Worm (Caenorhabditis elegans) whole organism, L3 larva: ENCODE measurements around the gene ogdh-2.

Experiments
- R02D3.7 ChIP-seq: fragments of 150-350 bp; optimal IDR thresholded peaks from 2 replicates; lab custom pipeline; 2014; ENCODE audit warnings: missing biosample characterization, missing genetic modification characterization
- ZK546.5 ChIP-seq: sonication (generic microtip); optimal IDR thresholded peaks from 2 replicates; lab custom pipeline; 2017; ENCODE audit warnings: missing biosample characterization, missing genetic modification characterization
- aly-2 ChIP-seq: fragments of 150-350 bp; optimal IDR thresholded peaks from 2 replicates; lab custom pipeline; 2014; ENCODE audit warnings: missing biosample characterization, missing genetic modification characterization
- ama-1 ChIP-seq: fragments of 150-350 bp; optimal IDR thresholded peaks from 2 replicates; lab custom pipeline; 2018
- ceh-16 ChIP-seq: sonication (generic microtip); optimal IDR thresholded peaks from 2 replicates; lab custom pipeline; 2017; ENCODE audit warnings: missing biosample characterization, missing genetic modification characterization
- ceh-28 ChIP-seq: fragments of 150-350 bp; optimal IDR thresholded peaks from 2 replicates; lab custom pipeline; 2014; ENCODE audit warnings: missing biosample characterization, missing genetic modification reagents, missing genetic modification characterization
- ceh-82 ChIP-seq: fragments of 150-350 bp; optimal IDR thresholded peaks from 2 replicates; lab custom pipeline; 2014; ENCODE audit warnings: missing biosample characterization, missing genetic modification characterization
- daf-12 ChIP-seq: fragments of 150-350 bp; optimal IDR thresholded peaks from 2 replicates; lab custom pipeline; 2014; ENCODE audit warnings: missing biosample characterization, missing genetic modification reagents, missing genetic modification characterization
- egl-5 ChIP-seq: fragments of 150-350 bp; optimal IDR thresholded peaks from 2 replicates; lab custom pipeline; 2017; ENCODE audit warnings: missing biosample characterization, missing genetic modification reagents, missing genetic modification characterization, inconsistent platforms
- elt-2 ChIP-seq: sonication (generic microtip); optimal IDR thresholded peaks from 2 replicates; lab custom pipeline; 2016; ENCODE audit warnings: missing genetic modification reagents, mild to moderate bottlenecking, missing genetic modification characterization, missing compliant biosample characterization
- elt-3 ChIP-seq, 3 experiments: fragments of 150-350 bp in 1 of 3; sonication (generic microtip) in 2 of 3; optimal IDR thresholded peaks; 2 replicates in 2 of 3; 4 replicates in 1 of 3; lab custom pipeline; 2014 to 2017; ENCODE audit warnings: missing biosample characterization in 3 of 3, missing genetic modification characterization in 3 of 3
- fkh-10 ChIP-seq: sonication (generic microtip); optimal IDR thresholded peaks from 2 replicates; lab custom pipeline; 2017; ENCODE audit warnings: missing biosample characterization, missing genetic modification reagents, missing genetic modification characterization
- fkh-2 ChIP-seq: fragments of 150-350 bp; optimal IDR thresholded peaks from 2 replicates; lab custom pipeline; 2014; ENCODE audit warnings: missing biosample characterization, missing genetic modification reagents, missing genetic modification characterization
- fos-1 ChIP-seq: fragments of 150-350 bp; optimal IDR thresholded peaks from 2 replicates; lab custom pipeline; 2014; ENCODE audit warnings: missing biosample characterization, missing genetic modification characterization
- jun-1 ChIP-seq: fragments of 150-350 bp; optimal IDR thresholded peaks from 2 replicates; lab custom pipeline; 2014; ENCODE audit warnings: missing biosample characterization, missing genetic modification reagents, missing genetic modification characterization
- lin-15B ChIP-seq: fragments of 150-350 bp; optimal IDR thresholded peaks from 2 replicates; lab custom pipeline; 2014; ENCODE audit warnings: missing biosample characterization, missing genetic modification characterization
- lin-39 ChIP-seq: fragments of 150-350 bp; optimal IDR thresholded peaks from 2 replicates; lab custom pipeline; 2018; ENCODE audit warnings: missing biosample characterization, missing genetic modification reagents, missing genetic modification characterization
- lsy-12 ChIP-seq: sonication (generic microtip); optimal IDR thresholded peaks from 2 replicates; lab custom pipeline; 2016; ENCODE audit warnings: mild to moderate bottlenecking, missing genetic modification characterization, missing compliant biosample characterization
- mml-1 ChIP-seq: fragments of 150-350 bp; sonication (generic microtip); optimal IDR thresholded peaks from 3 replicates; lab custom pipeline; 2014; ENCODE audit warnings: missing biosample characterization, missing genetic modification characterization
- nfya-1 ChIP-seq: sonication (generic microtip); optimal IDR thresholded peaks from 2 replicates; lab custom pipeline; 2017; ENCODE audit warnings: missing genetic modification characterization, mild to moderate bottlenecking, missing compliant biosample characterization, antibody characterized with exemption, moderate library complexity; ENCODE audit not compliant: insufficient read depth
- nhr-11 ChIP-seq: fragments of 150-350 bp; optimal IDR thresholded peaks from 2 replicates; lab custom pipeline; 2014; ENCODE audit warnings: missing biosample characterization, missing genetic modification characterization
- nhr-12 ChIP-seq: fragments of 150-350 bp; optimal IDR thresholded peaks from 2 replicates; lab custom pipeline; 2014; ENCODE audit warnings: missing biosample characterization, missing genetic modification characterization
- nhr-23 ChIP-seq: fragments of 150-350 bp; optimal IDR thresholded peaks from 2 replicates; lab custom pipeline; 2014; ENCODE audit warnings: missing biosample characterization, missing genetic modification reagents, missing genetic modification characterization
- nhr-25 ChIP-seq: sonication (generic microtip); optimal IDR thresholded peaks from 2 replicates; lab custom pipeline; 2017; ENCODE audit warnings: missing biosample characterization, missing genetic modification characterization
- nhr-28 ChIP-seq: fragments of 150-350 bp; optimal IDR thresholded peaks from 2 replicates; lab custom pipeline; 2014; ENCODE audit warnings: missing biosample characterization, missing genetic modification characterization
- nhr-43 ChIP-seq: sonication (generic microtip); optimal IDR thresholded peaks from 2 replicates; lab custom pipeline; 2016; ENCODE audit warnings: mild to moderate bottlenecking, missing genetic modification characterization, missing compliant biosample characterization; ENCODE audit not compliant: poor library complexity, severe bottlenecking
- nhr-67 ChIP-seq: fragments of 150-350 bp; optimal IDR thresholded peaks from 2 replicates; lab custom pipeline; 2014; ENCODE audit warnings: missing biosample characterization, missing genetic modification characterization
- nhr-76 ChIP-seq: fragments of 150-350 bp; sonication (generic microtip); optimal IDR thresholded peaks from 5 replicates; lab custom pipeline; 2014; ENCODE audit warnings: missing biosample characterization, missing genetic modification characterization
- nhr-77 ChIP-seq: fragments of 150-350 bp; optimal IDR thresholded peaks from 2 replicates; lab custom pipeline; 2014; ENCODE audit warnings: missing biosample characterization, missing genetic modification characterization
- pha-4 ChIP-seq: fragments of 150-350 bp; optimal IDR thresholded peaks from 2 replicates; lab custom pipeline; 2014; ENCODE audit warnings: missing biosample characterization, missing genetic modification reagents, missing genetic modification characterization
- sea-2 ChIP-seq: fragments of 150-350 bp; sonication (generic microtip); optimal IDR thresholded peaks from 4 replicates; lab custom pipeline; 2014; ENCODE audit warnings: missing biosample characterization, missing genetic modification reagents, missing genetic modification characterization
- skn-1 ChIP-seq: fragments of 150-350 bp; optimal IDR thresholded peaks from 2 replicates; lab custom pipeline; 2014; ENCODE audit warnings: missing biosample characterization, missing genetic modification characterization
- snpc-4 ChIP-seq: fragments of 150-350 bp; optimal IDR thresholded peaks from 2 replicates; lab custom pipeline; 2014; ENCODE audit warnings: missing biosample characterization, missing genetic modification characterization
- tbx-2 ChIP-seq: sonication (generic microtip); optimal IDR thresholded peaks from 2 replicates; lab custom pipeline; 2016; ENCODE audit warnings: mild to moderate bottlenecking, missing genetic modification characterization, missing compliant biosample characterization
- unc-62 ChIP-seq: fragments of 150-350 bp; sonication (generic microtip); optimal IDR thresholded peaks from 4 replicates; lab custom pipeline; 2014; ENCODE audit warnings: missing biosample characterization, missing genetic modification reagents, missing genetic modification characterization
- zag-1 ChIP-seq: fragments of 150-350 bp; optimal IDR thresholded peaks from 2 replicates; lab custom pipeline; 2014; ENCODE audit warnings: missing biosample characterization, missing genetic modification characterization
- ztf-11 ChIP-seq: fragments of 150-350 bp; optimal IDR thresholded peaks from 2 replicates; lab custom pipeline; 2014; ENCODE audit warnings: missing biosample characterization, missing genetic modification characterization
- ztf-4 ChIP-seq: fragments of 150-350 bp; optimal IDR thresholded peaks from 2 replicates; lab custom pipeline; 2014; ENCODE audit warnings: missing biosample characterization, missing genetic modification characterization

Gene ogdh-2

DNA sequence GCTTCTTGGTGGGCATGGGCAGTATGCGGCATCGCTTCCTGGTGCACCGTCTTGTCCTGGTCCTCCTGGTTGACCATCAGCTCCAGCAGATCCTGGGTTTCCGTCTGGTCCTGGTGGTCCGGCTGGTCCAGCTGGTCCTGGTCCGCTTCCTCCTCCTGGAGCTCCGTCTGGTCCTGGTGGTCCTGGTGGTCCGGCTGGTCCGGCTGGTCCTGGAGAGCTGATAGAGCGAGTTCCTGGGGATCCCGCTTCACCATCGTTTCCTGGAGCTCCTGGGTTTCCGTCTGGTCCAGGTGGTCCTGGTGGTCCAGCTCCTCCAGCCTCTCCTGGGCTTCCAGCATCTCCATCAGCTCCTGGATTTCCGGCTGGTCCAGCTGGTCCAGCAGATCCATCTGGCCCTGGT lies 27.3 kb upstream of the ogdh-2 start:
- TF ChIP-seq elt-2 (tag; lab: Kevin White, UChicago) = no peak
- TF ChIP-seq nhr-76 (tag; lab: Kevin White, UChicago) = no peak
- TF ChIP-seq lin-39 (tag; lab: Kevin White, UChicago) = no peak
- no peak for TF ChIP-seq snpc-4
- TF ChIP-seq sea-2 (GFP tag; lab: Kevin White, UChicago) = no peak
- TF ChIP-seq daf-12 (tag; lab: Kevin White, UChicago) = no peak
- no peak for TF ChIP-seq nhr-25 (tag; lab: Kevin White, UChicago)
- no peak for TF ChIP-seq elt-3 (tag; optimal IDR thresholded peaks at IDR 0.05; lab: Kevin White, UChicago)
- TF ChIP-seq jun-1 (tag; lab: Kevin White, UChicago) = no peak
- TF ChIP-seq ama-1 (lab: Kevin White, UChicago) = no peak
- no peak for TF ChIP-seq egl-5 (tag; lab: Kevin White, UChicago)
- no peak for TF ChIP-seq ceh-82
- TF ChIP-seq mml-1 = no peak
- no peak for TF ChIP-seq lsy-12 (tag; lab: Kevin White, UChicago)
- no peak for TF ChIP-seq ceh-16 (tag; lab: Kevin White, UChicago)
- TF ChIP-seq aly-2 = no peak
- TF ChIP-seq pha-4 (tag; lab: Kevin White, UChicago) = no peak

ce11 chrV:12167653-12168052 lies 26.7 kb upstream of the ogdh-2 start, which contains the start of gene col-37:
Gene col-37, minus strand, starts transcription at chrV:12167753.
- TF ChIP-seq unc-62 (GFP tag; lab: Kevin White, UChicago) = no peak

DNA sequence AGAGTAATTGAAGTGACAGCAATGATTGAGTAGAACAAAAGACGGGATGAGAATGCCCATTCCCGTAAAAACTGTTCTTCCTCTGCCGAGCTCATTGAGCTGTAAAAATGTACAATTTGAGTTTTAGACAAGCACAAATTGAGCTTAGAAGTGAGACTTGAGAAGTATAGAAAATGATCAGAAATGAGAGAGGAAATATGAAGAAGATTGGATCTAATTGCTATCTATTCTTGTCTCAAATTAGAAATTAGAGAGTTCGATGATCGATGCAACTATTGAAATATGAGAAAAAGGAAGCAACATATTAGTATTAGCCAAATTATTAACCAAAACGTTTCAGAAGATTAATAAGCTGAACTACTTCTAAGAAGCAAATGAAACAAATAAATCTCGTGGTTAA lies 24.2 kb upstream of the ogdh-2 start, which contains the start of gene ZK863.1:
Gene ZK863.1, minus strand, starts transcription at position 101 of the 400 bp plus-strand sequence.
- TF ChIP-seq lsy-12 (tag; lab: Kevin White, UChicago) = no peak
- no peak for TF ChIP-seq skn-1
- no peak for TF ChIP-seq lin-39 (tag; lab: Kevin White, UChicago)
- TF ChIP-seq nhr-25 (tag; lab: Kevin White, UChicago) = no peak
- TF ChIP-seq ZK546.5 (tag; lab: Kevin White, UChicago) = no peak
- TF ChIP-seq snpc-4 = no peak
- no peak for TF ChIP-seq nfya-1

DNA sequence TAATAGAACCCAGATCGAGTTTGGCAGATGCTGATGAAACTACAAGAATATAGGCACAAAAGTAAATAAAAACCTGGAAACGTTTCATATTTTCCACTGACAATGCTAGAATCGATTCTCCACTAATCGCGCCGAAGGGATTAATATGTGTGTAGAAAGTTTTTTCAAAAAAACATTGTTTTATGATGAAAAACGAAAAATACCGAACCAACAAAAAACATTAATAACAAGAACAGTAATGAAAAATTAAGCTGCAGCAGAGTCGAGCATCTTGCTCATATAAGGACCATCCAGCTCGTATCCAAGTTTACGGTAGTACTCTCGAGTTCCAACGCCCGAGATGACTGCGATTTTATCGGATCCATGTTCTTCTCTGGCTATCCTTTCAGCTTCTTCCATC lies 15.0 kb upstream of the ogdh-2 start, which contains the start of gene clec-224:
Gene clec-224, minus strand, starts transcription at position 101 of the 400 bp plus-strand sequence.
- no peak for TF ChIP-seq nfya-1
- TF ChIP-seq nhr-23 (tag; lab: Kevin White, UChicago) = no peak
- no peak for TF ChIP-seq jun-1 (tag; lab: Kevin White, UChicago)
- TF ChIP-seq fkh-2 (tag; lab: Kevin White, UChicago) = no peak
- TF ChIP-seq sea-2 (GFP tag; lab: Kevin White, UChicago) = no peak
- no peak for TF ChIP-seq snpc-4
- no peak for TF ChIP-seq fkh-10 (GFP tag; lab: Kevin White, UChicago)
- TF ChIP-seq ztf-11 = no peak
- TF ChIP-seq fos-1 (tag; lab: Kevin White, UChicago) = no peak
- TF ChIP-seq nhr-67 (tag; lab: Kevin White, UChicago) = no peak
- no peak for TF ChIP-seq R02D3.7 (tag; lab: Kevin White, UChicago)
- no peak for TF ChIP-seq lin-15B (tag; lab: Kevin White, UChicago)
- no peak for TF ChIP-seq nhr-43 (tag; lab: Kevin White, UChicago)
- no peak for TF ChIP-seq nhr-12 (tag; lab: Kevin White, UChicago)
- TF ChIP-seq nhr-25 (tag; lab: Kevin White, UChicago) = no peak
- TF ChIP-seq nhr-76 (tag; lab: Kevin White, UChicago) = no peak
- TF ChIP-seq nhr-28 = no peak
- no peak for TF ChIP-seq nhr-77
- no peak for TF ChIP-seq nhr-11 (tag; lab: Kevin White, UChicago)
- TF ChIP-seq ceh-28 = no peak

ce11 chrV:12181310-12181709 lies 13.0 kb upstream of the ogdh-2 start, which contains the start of gene elpc-3:
Gene elpc-3, minus strand, starts transcription at chrV:12181410.
- TF ChIP-seq ceh-28 = no peak
- TF ChIP-seq ama-1 (lab: Kevin White, UChicago) = no peak
- TF ChIP-seq mml-1 = no peak
- no peak for TF ChIP-seq jun-1 (tag; lab: Kevin White, UChicago)
- TF ChIP-seq pha-4 (tag; lab: Kevin White, UChicago) = no peak
- no peak for TF ChIP-seq nfya-1
- no peak for TF ChIP-seq elt-3 (tag; optimal IDR thresholded peaks at IDR 0.05; lab: Kevin White, UChicago)
- no peak for TF ChIP-seq skn-1
- no peak for TF ChIP-seq tbx-2 (tag; lab: Kevin White, UChicago)
- no peak for TF ChIP-seq ztf-4 (tag; lab: Kevin White, UChicago)
- TF ChIP-seq nhr-25 (tag; lab: Kevin White, UChicago) = no peak
- TF ChIP-seq ztf-11 = no peak
- no peak for TF ChIP-seq sea-2 (GFP tag; lab: Kevin White, UChicago)
- no peak for TF ChIP-seq daf-12 (tag; lab: Kevin White, UChicago)
- no peak for TF ChIP-seq nhr-11 (tag; lab: Kevin White, UChicago)
- no peak for TF ChIP-seq unc-62 (GFP tag; lab: Kevin White, UChicago)
- TF ChIP-seq nhr-76 (tag; lab: Kevin White, UChicago) = no peak
- TF ChIP-seq nhr-12 (tag; lab: Kevin White, UChicago) = no peak
- no peak for TF ChIP-seq zag-1 (tag; lab: Kevin White, UChicago)
- TF ChIP-seq, all 47 proteins: peak for 0
